Fruit fly (Drosophila melanogaster) whole organism, pupa: Measurements from ENCODE around the gene prage.

Experiments
- CG10348 ChIP-seq: fragments of 200-800 bp; sonication (Bioruptor generic); IDR thresholded peaks from 2 replicates; pipeline ENCODE4 v1.3.6; 2022; ENCODE audit warnings: missing biosample characterization, missing genetic modification characterization
- CG12605 ChIP-seq: fragments of 200-800 bp; sonication (Bioruptor generic); IDR thresholded peaks from 2 replicates; pipeline ENCODE4 v1.3.6; 2022; ENCODE audit warnings: missing biosample characterization, missing genetic modification characterization
- CG13204 ChIP-seq: fragments of 200-800 bp; sonication (Bioruptor generic); optimal IDR thresholded peaks from 2 replicates; lab custom pipeline; 2018; ENCODE audit warnings: missing biosample characterization, mild to moderate bottlenecking, missing genetic modification characterization, moderate library complexity
- CG14655 ChIP-seq: fragments of 200-800 bp; sonication (Bioruptor generic); optimal IDR thresholded peaks from 3 replicates; lab custom pipeline; 2017; ENCODE audit warnings: mild to moderate bottlenecking, missing biosample characterization, missing genetic modification reagents, missing genetic modification characterization
- CG15710 ChIP-seq: fragments of 200-800 bp; sonication (Bioruptor generic); optimal IDR thresholded peaks from 2 replicates; lab custom pipeline; 2018; ENCODE audit warnings: missing biosample characterization, mild to moderate bottlenecking, missing genetic modification characterization, moderate library complexity
- CG17806 ChIP-seq: fragments of 200-800 bp; sonication (Bioruptor generic); optimal IDR thresholded peaks from 2 replicates; lab custom pipeline; 2018; ENCODE audit warnings: missing biosample characterization, mild to moderate bottlenecking, missing genetic modification characterization, moderate library complexity
- CG32121 ChIP-seq: fragments of 200-800 bp; sonication (Bioruptor generic); IDR thresholded peaks from 2 replicates; pipeline ENCODE4 v1.3.6; 2022; ENCODE audit warnings: missing biosample characterization, missing genetic modification characterization
- CG34367 ChIP-seq: fragments of 200-800 bp; sonication (Bioruptor generic); optimal IDR thresholded peaks from 2 replicates; lab custom pipeline; 2018; ENCODE audit warnings: missing biosample characterization, mild to moderate bottlenecking, missing genetic modification characterization
- CG4496 ChIP-seq: fragments of 200-800 bp; sonication (Bioruptor generic); IDR thresholded peaks from 3 replicates; pipeline ENCODE4 v1.3.6; 2022; ENCODE audit warnings: missing biosample characterization, missing genetic modification characterization
- CG8159 ChIP-seq: fragments of 200-800 bp; sonication (Bioruptor generic); optimal IDR thresholded peaks from 3 replicates; lab custom pipeline; 2018; ENCODE audit warnings: missing biosample characterization, mild to moderate bottlenecking, missing genetic modification characterization, moderate library complexity
- CG8301 ChIP-seq: fragments of 200-800 bp; sonication (Bioruptor generic); optimal IDR thresholded peaks from 2 replicates; lab custom pipeline; 2018; ENCODE audit warnings: missing biosample characterization, mild to moderate bottlenecking, missing genetic modification characterization
- CG9948 ChIP-seq: fragments of 200-800 bp; sonication (Bioruptor generic); optimal IDR thresholded peaks from 2 replicates; lab custom pipeline; 2018; ENCODE audit warnings: missing biosample characterization, mild to moderate bottlenecking, missing genetic modification characterization, moderate library complexity
- D1 ChIP-seq: fragments of 200-800 bp; sonication (Bioruptor generic); optimal IDR thresholded peaks from 2 replicates; lab custom pipeline; 2018; ENCODE audit warnings: missing biosample characterization, mild to moderate bottlenecking, missing genetic modification characterization, moderate library complexity
- EcR ChIP-seq: fragments of 200-800 bp; sonication (Bioruptor generic); optimal IDR thresholded peaks from 3 replicates; lab custom pipeline; 2019; ENCODE audit warnings: missing biosample characterization, missing genetic modification characterization, mild to moderate bottlenecking, moderate library complexity, missing genetic modification reagents
- Ets98B ChIP-seq: fragments of 200-800 bp; sonication (Bioruptor generic); IDR thresholded peaks from 2 replicates; pipeline ENCODE4 v1.3.6; 2022; ENCODE audit warnings: missing biosample characterization, missing genetic modification characterization
- Pif1A ChIP-seq: fragments of 200-800 bp; sonication (Bioruptor generic); optimal IDR thresholded peaks from 3 replicates; lab custom pipeline; 2016; ENCODE audit warnings: missing biosample characterization, missing genetic modification characterization
- Pif1B ChIP-seq: fragments of 200-800 bp; sonication (Bioruptor generic); optimal IDR thresholded peaks from 3 replicates; lab custom pipeline; 2016; ENCODE audit warnings: missing biosample characterization, missing genetic modification characterization
- Snoo ChIP-seq: fragments of 200-800 bp; sonication (Bioruptor generic); optimal IDR thresholded peaks from 3 replicates; lab custom pipeline; 2017; ENCODE audit warnings: missing biosample characterization, mild to moderate bottlenecking, missing genetic modification characterization, inconsistent platforms
- fd96Ca ChIP-seq: fragments of 200-800 bp; sonication (Bioruptor generic); IDR thresholded peaks from 3 replicates; pipeline ENCODE4 v1.3.6; 2022; ENCODE audit warnings: missing biosample characterization, missing genetic modification characterization
- gl ChIP-seq: fragments of 200-800 bp; sonication (Bioruptor generic); optimal IDR thresholded peaks from 2 replicates; lab custom pipeline; 2018; ENCODE audit warnings: missing biosample characterization, mild to moderate bottlenecking, missing genetic modification characterization
- rn ChIP-seq: fragments of 200-800 bp; sonication (Bioruptor generic); IDR thresholded peaks from 2 replicates; pipeline ENCODE4 v1.3.6; 2022; ENCODE audit warnings: missing biosample characterization, missing genetic modification characterization

The prage gene

dm6 chrX:1831219-1831555 lies 57.7 kb downstream of the prage start:
- TF ChIP-seq CG13204 (GFP tag; lab: Kevin White, UChicago) (no peak), gl (tag; lab: Kevin White, UChicago) (no peak), Ets98B (no peak), fd96Ca (GFP tag; lab: Robert Waterston, UW) (no peak), CG10348 (GFP tag; lab: Robert Waterston, UW) (no peak), Pif1B (no peak)

dm6 chrX:1832699-1833098 lies 59.2 kb downstream of the prage start:
- TF ChIP-seq EcR (GFP tag; lab: Kevin White, UChicago) = peak; percentile 29
- no peak for TF ChIP-seq CG10348 (GFP tag; lab: Robert Waterston, UW)

dm6 chrX:1834702-1835376 lies 61.3 kb downstream of the prage start:
- TF ChIP-seq D1 (no peak), Pif1B (no peak), CG4496 (no peak), CG8159 (tag; lab: Kevin White, UChicago) (no peak), CG13204 (GFP tag; lab: Kevin White, UChicago) (no peak), CG9948 (no peak)
- TF ChIP-seq, all 21 proteins: peak for 0

- TF ChIP-seq CG34367 = peak; percentile 87
- TF ChIP-seq Ets98B = peak; percentile 51
- 0 out of 2 replicates have a peak, but pooled peaks have one; percentile 35 for TF ChIP-seq rn (GFP tag; lab: Robert Waterston, UW)
- TF ChIP-seq fd96Ca (GFP tag; lab: Robert Waterston, UW) = peak; percentile 64; the same call in 2 of the 3 replicates
- peak; percentile 63 for TF ChIP-seq CG13204 (GFP tag; lab: Kevin White, UChicago)
- no peak for TF ChIP-seq CG10348 (GFP tag; lab: Robert Waterston, UW)
- TF ChIP-seq Pif1A (GFP tag; lab: Kevin White, UChicago) = peak; percentile 84
- peak; percentile 57 for TF ChIP-seq D1
- TF ChIP-seq EcR (GFP tag; lab: Kevin White, UChicago) = peak; percentile 88
- peak; percentile 83 for TF ChIP-seq CG17806 (tag; lab: Kevin White, UChicago)
- TF ChIP-seq Snoo (tag; lab: Kevin White, UChicago) = peak; percentile 79
- TF ChIP-seq CG8159 (tag; lab: Kevin White, UChicago) = peak; percentile 84
- TF ChIP-seq CG9948 = peak; percentile 80
- peak; percentile 88 for TF ChIP-seq Pif1B
- peak; percentile 82 for TF ChIP-seq gl (tag; lab: Kevin White, UChicago)
- TF ChIP-seq CG32121 (GFP tag; lab: Robert Waterston, UW) = no peak
- TF ChIP-seq CG14655 (GFP tag; lab: Kevin White, UChicago) = peak; percentile 75
- TF ChIP-seq CG8301 = peak; percentile 60
- TF ChIP-seq CG4496 = peak; percentile 73
- TF ChIP-seq CG12605 (GFP tag; lab: Robert Waterston, UW) = no peak
- TF ChIP-seq CG15710 (tag; lab: Kevin White, UChicago) = peak; percentile 87
Measured at dm6 chrX:1840520-1840919, 67.0 kb downstream of the prage start.

- no peak for TF ChIP-seq D1
- TF ChIP-seq CG12605 (GFP tag; lab: Robert Waterston, UW) = no peak
- TF ChIP-seq Snoo (tag; lab: Kevin White, UChicago) = no peak
- no peak for TF ChIP-seq gl (tag; lab: Kevin White, UChicago)
- TF ChIP-seq CG14655 (GFP tag; lab: Kevin White, UChicago) = no peak
- TF ChIP-seq CG17806 (tag; lab: Kevin White, UChicago) = no peak
- peak; percentile 12; the same call in 1 of the 2 replicates for TF ChIP-seq Ets98B
- TF ChIP-seq Pif1B = no peak
- TF ChIP-seq CG34367 = no peak
- TF ChIP-seq CG8301 = no peak
- TF ChIP-seq EcR (GFP tag; lab: Kevin White, UChicago) = peak; percentile 31
Measured at dm6 chrX:1842875-1843274, 69.4 kb downstream of the prage start.

dm6 chrX:1845413-1845951 lies 72.0 kb downstream of the prage start:
- no peak for TF ChIP-seq CG17806 (tag; lab: Kevin White, UChicago)
- TF ChIP-seq CG14655 (GFP tag; lab: Kevin White, UChicago) = no peak
- no peak for TF ChIP-seq gl (tag; lab: Kevin White, UChicago)
- TF ChIP-seq CG8159 (tag; lab: Kevin White, UChicago) = no peak
- no peak for TF ChIP-seq CG15710 (tag; lab: Kevin White, UChicago)
- TF ChIP-seq CG4496 = 0 out of 3 replicates have a peak, but pooled peaks have one; percentile 49
- TF ChIP-seq CG10348 (GFP tag; lab: Robert Waterston, UW) = no peak
- TF ChIP-seq Pif1B = no peak
- TF ChIP-seq EcR (GFP tag; lab: Kevin White, UChicago) = no peak
- TF ChIP-seq CG13204 (GFP tag; lab: Kevin White, UChicago) = no peak
- TF ChIP-seq rn (GFP tag; lab: Robert Waterston, UW) = no peak
- no peak for TF ChIP-seq CG34367
- TF ChIP-seq Ets98B = 0 out of 2 replicates have a peak, but pooled peaks have one; percentile 39
- no peak for TF ChIP-seq CG9948
- no peak for TF ChIP-seq fd96Ca (GFP tag; lab: Robert Waterston, UW)
- no peak for TF ChIP-seq D1
- no peak; the same call in 1 of the 2 replicates for TF ChIP-seq CG32121 (GFP tag; lab: Robert Waterston, UW)
